Fruit fly (Drosophila melanogaster) whole organism, embryonic: ENCODE results near the gene gce.
A peak's percentile ranks its signal among the peaks of the same experiment; 100 is the strongest.

Source experiments
- Ada2b ChIP-seq: fragments of 200-800 bp; sonication (Bioruptor generic); IDR thresholded peaks from 2 replicates; pipeline ENCODE4 v1.3.6; 2022; ENCODE audit warnings: missing biosample characterization, missing genetic modification characterization
- Aef1 ChIP-seq: fragments of 200-800 bp; sonication (Bioruptor generic); IDR thresholded peaks from 3 replicates; pipeline ENCODE4 v1.3.6; 2022; ENCODE audit warnings: missing biosample characterization, missing genetic modification characterization
- CG11456 ChIP-seq: fragments of 200-800 bp; sonication (Bioruptor generic); IDR thresholded peaks from 3 replicates; pipeline ENCODE4 v1.3.6; 2022; ENCODE audit warnings: missing biosample characterization, missing genetic modification characterization
- CG11504 ChIP-seq: fragments of 200-800 bp; sonication (Bioruptor generic); optimal IDR thresholded peaks from 3 replicates; lab custom pipeline; 2019; ENCODE audit warnings: missing biosample characterization, mild to moderate bottlenecking, missing genetic modification characterization, moderate library complexity
- CG11695 ChIP-seq: fragments of 200-800 bp; sonication (Bioruptor generic); IDR thresholded peaks from 3 replicates; pipeline ENCODE4 v1.3.6; 2022; ENCODE audit warnings: missing biosample characterization, missing genetic modification characterization
- CG12219 ChIP-seq: fragments of 200-800 bp; sonication (Bioruptor generic); optimal IDR thresholded peaks from 3 replicates; lab custom pipeline; 2018; ENCODE audit warnings: missing biosample characterization, mild to moderate bottlenecking, missing genetic modification characterization
- CG12236 ChIP-seq: fragments of 200-800 bp; sonication (Bioruptor generic); optimal IDR thresholded peaks from 2 replicates; lab custom pipeline; 2016; ENCODE audit warnings: missing biosample characterization, missing genetic modification characterization
- CG12659 ChIP-seq: fragments of 200-800 bp; sonication (Bioruptor generic); optimal IDR thresholded peaks from 3 replicates; lab custom pipeline; 2017; ENCODE audit warnings: mild to moderate bottlenecking, missing biosample characterization, missing genetic modification reagents, missing genetic modification characterization
- CG14050 ChIP-seq: fragments of 200-800 bp; sonication (Bioruptor generic); IDR thresholded peaks from 3 replicates; pipeline ENCODE4 v1.3.6; 2022; ENCODE audit warnings: missing biosample characterization, missing genetic modification characterization
- CG15269 ChIP-seq: fragments of 200-800 bp; sonication (Bioruptor generic); optimal IDR thresholded peaks from 2 replicates; lab custom pipeline; 2018; ENCODE audit warnings: missing biosample characterization, mild to moderate bottlenecking, missing genetic modification characterization, moderate library complexity
- CG18764 ChIP-seq: fragments of 200-800 bp; sonication (Bioruptor generic); optimal IDR thresholded peaks from 3 replicates; lab custom pipeline; 2016; ENCODE audit warnings: missing biosample characterization, missing genetic modification characterization
- CG30020 ChIP-seq: fragments of 200-800 bp; optimal IDR thresholded peaks from 2 replicates; lab custom pipeline; 2019; ENCODE audit warnings: missing biosample characterization, mild to moderate bottlenecking, missing genetic modification characterization, moderate library complexity
- CG33557 ChIP-seq: fragments of 200-800 bp; sonication (Bioruptor generic); optimal IDR thresholded peaks from 2 replicates; lab custom pipeline; 2019; ENCODE audit warnings: missing biosample characterization, mild to moderate bottlenecking, missing genetic modification characterization, moderate library complexity
- CG4360 ChIP-seq: fragments of 200-800 bp; sonication (Bioruptor generic); IDR thresholded peaks from 2 replicates; pipeline ENCODE4 v1.3.6; 2022; ENCODE audit warnings: missing biosample characterization, missing genetic modification characterization
- CG7372 ChIP-seq: fragments of 200-800 bp; sonication (Bioruptor generic); IDR thresholded peaks from 2 replicates; pipeline ENCODE4 v1.3.6; 2022; ENCODE audit warnings: missing biosample characterization, missing genetic modification characterization
- CG8388 ChIP-seq: fragments of 200-800 bp; sonication (Bioruptor generic); optimal IDR thresholded peaks from 2 replicates; lab custom pipeline; 2019; ENCODE audit warnings: missing biosample characterization, mild to moderate bottlenecking, missing genetic modification characterization, moderate library complexity
- CG8765 ChIP-seq: fragments of 200-800 bp; sonication (Bioruptor generic); IDR thresholded peaks from 2 replicates; pipeline ENCODE4 v1.3.6; 2022; ENCODE audit warnings: missing biosample characterization, missing genetic modification characterization
- Dbx ChIP-seq: fragments of 200-800 bp; sonication (Bioruptor generic); IDR thresholded peaks from 3 replicates; pipeline ENCODE4 v1.3.6; 2022; ENCODE audit warnings: missing biosample characterization, missing genetic modification characterization
- Deaf1 ChIP-seq: fragments of 200-800 bp; optimal IDR thresholded peaks from 3 replicates; lab custom pipeline; 2019; ENCODE audit warnings: missing biosample characterization, mild to moderate bottlenecking, missing genetic modification characterization, moderate library complexity
- Fer3 ChIP-seq: fragments of 200-800 bp; sonication (Bioruptor generic); optimal IDR thresholded peaks from 2 replicates; lab custom pipeline; 2018; ENCODE audit warnings: missing biosample characterization, mild to moderate bottlenecking, missing genetic modification characterization, moderate library complexity
- H2.0 ChIP-seq: fragments of 200-800 bp; sonication (Bioruptor generic); IDR thresholded peaks from 2 replicates; pipeline ENCODE4 v1.3.6; 2022; ENCODE audit warnings: missing biosample characterization, missing genetic modification characterization
- HHEX ChIP-seq: fragments of 200-800 bp; sonication (Bioruptor generic); optimal IDR thresholded peaks from 3 replicates; lab custom pipeline; 2017; ENCODE audit warnings: missing biosample characterization, mild to moderate bottlenecking, missing genetic modification characterization, missing genetic modification reagents
- HLHmδ ChIP-seq: fragments of 200-800 bp; sonication (Bioruptor generic); optimal IDR thresholded peaks from 2 replicates; lab custom pipeline; 2018; ENCODE audit warnings: missing biosample characterization, mild to moderate bottlenecking, missing genetic modification characterization, moderate library complexity
- Lim3 ChIP-seq: fragments of 200-800 bp; sonication (Bioruptor generic); IDR thresholded peaks from 2 replicates; pipeline ENCODE4 v1.3.6; 2022; ENCODE audit warnings: missing biosample characterization, missing genetic modification characterization
- Mad ChIP-seq: fragments of 200-800 bp; sonication (Bioruptor generic); optimal IDR thresholded peaks from 2 replicates; lab custom pipeline; 2016; ENCODE audit warnings: missing biosample characterization, missing genetic modification characterization
- Mrtf ChIP-seq: fragments of 200-800 bp; sonication (Bioruptor generic); IDR thresholded peaks from 3 replicates; pipeline ENCODE4 v1.3.6; 2022; ENCODE audit warnings: missing biosample characterization, missing genetic modification characterization
- PHDP ChIP-seq: fragments of 200-800 bp; sonication (Bioruptor generic); optimal IDR thresholded peaks from 3 replicates; lab custom pipeline; 2018; ENCODE audit warnings: missing biosample characterization, mild to moderate bottlenecking, missing genetic modification characterization, moderate library complexity
- Sox102F ChIP-seq: fragments of 200-800 bp; sonication (Bioruptor generic); optimal IDR thresholded peaks from 2 replicates; lab custom pipeline; 2018; ENCODE audit warnings: missing biosample characterization, mild to moderate bottlenecking, missing genetic modification characterization, moderate library complexity
- Xrp1 ChIP-seq: fragments of 200-800 bp; sonication (Bioruptor generic); IDR thresholded peaks from 2 replicates; pipeline ENCODE4 v1.3.6; 2022; ENCODE audit warnings: missing biosample characterization, missing genetic modification characterization
- bigmax ChIP-seq: fragments of 200-800 bp; sonication (Bioruptor generic); optimal IDR thresholded peaks from 2 replicates; lab custom pipeline; 2018; ENCODE audit warnings: missing biosample characterization, mild to moderate bottlenecking, missing genetic modification characterization
- bsh ChIP-seq, 2 experiments: fragments of 200-800 bp; sonication (Bioruptor generic); optimal IDR thresholded peaks; 2 replicates each; lab custom pipeline; 2017 to 2018; ENCODE audit warnings: mild to moderate bottlenecking in 2 of 2, missing biosample characterization in 2 of 2, missing genetic modification characterization in 2 of 2, moderate library complexity in 1 of 2
- cad ChIP-seq: fragments of >200 bp; optimal IDR thresholded peaks from 2 replicates; lab custom pipeline; 2017; ENCODE audit warnings: missing biosample characterization, missing genetic modification characterization
- dpn ChIP-seq, 2 experiments: fragments of 200-800 bp; sonication (Bioruptor generic); optimal IDR thresholded peaks; 3 replicates each; lab custom pipeline; 2016; ENCODE audit warnings: missing biosample characterization in 2 of 2, missing genetic modification characterization in 2 of 2
- dysf ChIP-seq: fragments of 200-800 bp; sonication (Bioruptor generic); IDR thresholded peaks from 3 replicates; pipeline ENCODE4 v1.3.6; 2022; ENCODE audit warnings: missing biosample characterization, missing genetic modification characterization
- exex ChIP-seq: fragments of 200-800 bp; sonication (Bioruptor generic); optimal IDR thresholded peaks from 4 replicates; lab custom pipeline; 2018; ENCODE audit warnings: missing biosample characterization, mild to moderate bottlenecking, missing genetic modification characterization, moderate library complexity
- fd96Cb ChIP-seq: fragments of 200-800 bp; sonication (Bioruptor generic); optimal IDR thresholded peaks from 2 replicates; lab custom pipeline; 2018; ENCODE audit warnings: missing biosample characterization, mild to moderate bottlenecking, missing genetic modification characterization, moderate library complexity
- jigr1 ChIP-seq: fragments of 200-800 bp; sonication (Bioruptor generic); IDR thresholded peaks from 3 replicates; pipeline ENCODE4 v1.3.6; 2022; ENCODE audit warnings: missing biosample characterization, missing genetic modification characterization
- jumu ChIP-seq: fragments of 200-800 bp; sonication (Bioruptor generic); optimal IDR thresholded peaks from 3 replicates; lab custom pipeline; 2016; ENCODE audit warnings: missing biosample characterization, missing genetic modification characterization
- ken ChIP-seq: fragments of 200-800 bp; sonication (Bioruptor generic); IDR thresholded peaks from 3 replicates; pipeline ENCODE4 v1.3.6; 2022; ENCODE audit warnings: missing biosample characterization, missing genetic modification characterization
- lola ChIP-seq, 3 experiments: fragments of >200 bp in 2 of 3; fragments of 200-800 bp in 1 of 3; sonication (Bioruptor generic) in 1 of 3; optimal IDR thresholded peaks; 2 replicates each; lab custom pipeline; 2017 to 2019; ENCODE audit warnings: missing biosample characterization in 3 of 3, missing genetic modification characterization in 3 of 3, mild to moderate bottlenecking in 1 of 3, moderate library complexity in 1 of 3
- mam ChIP-seq: fragments of 200-800 bp; sonication (Bioruptor generic); optimal IDR thresholded peaks from 3 replicates; lab custom pipeline; 2016; ENCODE audit warnings: missing biosample characterization, missing genetic modification characterization
- pnt ChIP-seq: fragments of 200-800 bp; sonication (Bioruptor generic); optimal IDR thresholded peaks from 3 replicates; lab custom pipeline; 2016; ENCODE audit warnings: missing biosample characterization, missing genetic modification characterization
- prd ChIP-seq, 3 experiments: fragments of >200 bp in 2 of 3; fragments of 200-800 bp in 1 of 3; sonication (Bioruptor generic) in 1 of 3; optimal IDR thresholded peaks in 2 of 3; IDR thresholded peaks in 1 of 3; 2 replicates in 2 of 3; 3 replicates in 1 of 3; pipeline versions ENCODE4 v1.3.6 to Lab custom; 2017 to 2022; ENCODE audit warnings: missing biosample characterization in 1 of 3, missing genetic modification characterization in 1 of 3
- psq ChIP-seq: fragments of 200-800 bp; sonication (Bioruptor generic); optimal IDR thresholded peaks from 2 replicates; lab custom pipeline; 2017; ENCODE audit warnings: missing biosample characterization, missing genetic modification characterization
- sqz ChIP-seq: fragments of 200-800 bp; sonication (Bioruptor generic); optimal IDR thresholded peaks from 3 replicates; lab custom pipeline; 2018; ENCODE audit warnings: missing biosample characterization, mild to moderate bottlenecking, missing genetic modification characterization
- tgo ChIP-seq: fragments of 200-800 bp; sonication (Bioruptor generic); IDR thresholded peaks from 3 replicates; pipeline ENCODE4 v1.3.6; 2022; ENCODE audit warnings: missing biosample characterization, missing genetic modification characterization
- tll ChIP-seq, 2 experiments: fragments of 200-800 bp in 1 of 2; fragments of >200 bp in 1 of 2; sonication (Bioruptor generic) in 1 of 2; optimal IDR thresholded peaks; 2 replicates each; lab custom pipeline; 2017 to 2019; ENCODE audit warnings: missing biosample characterization in 2 of 2, missing genetic modification characterization in 2 of 2, mild to moderate bottlenecking in 1 of 2, moderate library complexity in 1 of 2

Gene gce

DNA sequence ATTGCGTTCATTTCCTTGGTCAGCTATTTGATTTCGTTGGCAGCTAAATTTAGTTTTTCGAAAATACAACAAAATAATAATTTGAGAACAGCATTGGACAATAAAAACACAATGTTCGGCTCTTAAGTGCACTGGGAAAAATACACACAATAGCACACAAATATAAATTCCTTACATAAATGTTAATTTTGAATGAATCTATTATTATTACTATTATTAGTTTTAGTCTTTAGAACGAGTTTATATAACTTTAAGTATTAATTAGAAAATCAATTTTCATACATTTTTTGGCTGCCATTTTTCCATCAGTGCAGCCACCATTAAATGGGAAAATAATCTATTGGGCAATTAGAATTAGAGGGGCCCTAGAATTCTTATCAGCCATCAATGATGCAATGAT lies 12.4 kb downstream of the gce start (continued):
- TF ChIP-seq CG8388 (GFP tag; lab: Kevin White, UChicago) (peak; percentile 3), Aef1 (GFP tag; lab: Robert Waterston, UW) (0 out of 3 replicates have a peak, but pooled peaks have one; percentile 18), dysf (peak; percentile 42; the same call in 2 of the 3 replicates), Mad (GFP tag; lab: Kevin White, UChicago) (no peak), Fer3 (tag; lab: Kevin White, UChicago) (peak; percentile 8), PHDP (tag; lab: Kevin White, UChicago) (peak; percentile 31), Ada2b (GFP tag; lab: Robert Waterston, UW) (peak; percentile 42; the same call in 1 of the 2 replicates), CG11695 (GFP tag; lab: Robert Waterston, UW) (peak; percentile 46; the same call in 1 of the 3 replicates), CG11504 (tag; lab: Kevin White, UChicago) (peak; percentile 52), fd96Cb (tag; lab: Kevin White, UChicago) (peak; percentile 24), Sox102F (GFP tag; lab: Kevin White, UChicago) (peak; percentile 54)
- TF ChIP-seq, all 482 proteins: peak for 46

DNA sequence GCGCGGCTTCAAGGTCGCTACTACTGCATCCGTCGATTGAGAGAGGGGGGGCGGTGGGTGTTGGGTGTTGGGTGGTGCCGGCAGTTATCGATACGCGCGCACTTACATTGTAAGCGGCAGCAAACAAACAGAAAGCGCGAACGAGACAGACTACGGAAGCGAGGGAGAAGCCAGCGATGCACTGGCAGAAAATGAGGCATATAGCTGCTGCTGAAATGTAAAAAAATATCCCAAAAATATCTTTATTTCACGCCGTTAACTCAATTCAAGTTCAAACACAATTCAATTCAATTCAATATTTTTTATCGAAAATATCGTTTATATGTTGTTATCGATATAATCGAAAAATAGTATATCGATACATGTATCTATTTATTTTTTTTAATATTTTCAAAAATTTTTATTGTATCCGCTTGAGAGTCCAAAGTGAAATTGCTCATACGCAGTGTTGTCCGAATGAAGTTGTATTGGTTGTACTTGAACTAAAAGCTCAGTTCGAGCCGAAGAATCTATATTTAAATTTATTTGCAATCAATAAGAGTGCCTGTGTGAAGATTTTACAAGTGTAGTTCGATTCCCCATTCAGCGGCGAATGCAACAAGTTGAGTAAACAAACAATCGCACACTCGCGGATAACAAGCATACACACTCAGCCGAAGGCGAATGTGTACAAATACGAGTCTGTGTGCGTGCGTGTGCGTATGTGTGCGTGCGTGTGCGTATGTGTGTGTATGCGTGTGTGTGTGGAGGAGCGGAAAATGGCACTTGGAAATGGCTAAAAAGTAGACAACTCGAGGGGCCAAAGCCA lies 14.7 kb downstream of the gce start:
- TF ChIP-seq tgo (GFP tag; lab: Robert Waterston, UW) (peak; percentile 41; the same call in 1 of the 3 replicates), dpn (GFP tag; optimal IDR thresholded peaks at IDR 0.05; lab: Kevin White, UChicago) (peak in 1 of 2 experiments; percentile 24), bigmax (GFP tag; lab: Kevin White, UChicago) (no peak), CG12659 (GFP tag; lab: Kevin White, UChicago) (no peak), prd (optimal IDR thresholded peaks at IDR 0.05; lab: Kevin White, UChicago) (no peak), prd (GFP tag; IDR thresholded peaks at IDR 0.05; lab: Robert Waterston, UW) (peak; percentile 20; the same call in 1 of the 3 replicates), exex (tag; lab: Kevin White, UChicago) (no peak), Deaf1 (tag; lab: Kevin White, UChicago) (no peak), Lim3 (no peak), CG7372 (GFP tag; lab: Robert Waterston, UW) (no peak), mam (GFP tag; lab: Kevin White, UChicago) (no peak), jigr1 (GFP tag; lab: Robert Waterston, UW) (no peak), HHEX (no peak), Xrp1 (GFP tag; lab: Robert Waterston, UW) (no peak), psq (GFP tag; lab: Kevin White, UChicago) (no peak), cad (GFP tag; lab: Kevin White, UChicago) (no peak), H2.0 (no peak), Mrtf (no peak), tll (GFP tag; optimal IDR thresholded peaks at IDR 0.05; lab: Kevin White, UChicago) (no peak), bsh (GFP tag; optimal IDR thresholded peaks at IDR 0.05; lab: Kevin White, UChicago) (peak in 1 of 2 experiments; percentile 16), ken (GFP tag; lab: Robert Waterston, UW) (0 out of 3 replicates have a peak, but pooled peaks have one; percentile 33), CG12236 (GFP tag; lab: Kevin White, UChicago) (no peak), CG8765 (GFP tag; lab: Robert Waterston, UW) (no peak), Dbx (GFP tag; lab: Robert Waterston, UW) (no peak), sqz (no peak), CG15269 (tag; lab: Kevin White, UChicago) (peak; percentile 30), CG33557 (GFP tag; lab: Kevin White, UChicago) (no peak), HLHmδ (no peak), CG12219 (no peak), pnt (GFP tag; lab: Kevin White, UChicago) (no peak), CG11456 (no peak), lola (GFP tag; optimal IDR thresholded peaks at IDR 0.05; lab: Kevin White, UChicago) (no peak), CG4360 (no peak), CG30020 (no peak), CG14050 (no peak), jumu (GFP tag; lab: Kevin White, UChicago) (no peak), CG18764 (GFP tag; lab: Kevin White, UChicago) (no peak)
